Fruit fly (Drosophila melanogaster) whole organism, embryonic: Measurements from ENCODE around the gene CG6937.

Experiments
- Atf6 ChIP-seq: fragments of 200-800 bp; sonication (Bioruptor generic); IDR thresholded peaks from 2 replicates; pipeline ENCODE4 v1.3.6; 2022; ENCODE audit warnings: missing biosample characterization, missing genetic modification characterization
- Bgb ChIP-seq: fragments of 200-800 bp; sonication (Bioruptor generic); IDR thresholded peaks from 2 replicates; pipeline ENCODE4 v1.3.6; 2022; ENCODE audit warnings: missing biosample characterization, missing genetic modification characterization; ENCODE audit not compliant: partially characterized antibody
- C15 ChIP-seq: fragments of 200-800 bp; sonication (Bioruptor generic); IDR thresholded peaks from 3 replicates; pipeline ENCODE4 v1.3.6; 2022; ENCODE audit warnings: missing biosample characterization, missing genetic modification characterization
- CG10209 ChIP-seq: fragments of 200-800 bp; sonication (Bioruptor generic); optimal IDR thresholded peaks from 3 replicates; lab custom pipeline; 2017; ENCODE audit warnings: missing biosample characterization, mild to moderate bottlenecking, missing genetic modification characterization, missing genetic modification reagents
- CG11456 ChIP-seq: fragments of 200-800 bp; sonication (Bioruptor generic); IDR thresholded peaks from 3 replicates; pipeline ENCODE4 v1.3.6; 2022; ENCODE audit warnings: missing biosample characterization, missing genetic modification characterization
- CG11504 ChIP-seq: fragments of 200-800 bp; sonication (Bioruptor generic); optimal IDR thresholded peaks from 3 replicates; lab custom pipeline; 2019; ENCODE audit warnings: missing biosample characterization, mild to moderate bottlenecking, missing genetic modification characterization, moderate library complexity
- CG12942 ChIP-seq: fragments of 200-800 bp; sonication (Bioruptor generic); optimal IDR thresholded peaks from 3 replicates; lab custom pipeline; 2016; ENCODE audit warnings: missing biosample characterization, missing genetic modification characterization
- CG13287 ChIP-seq: fragments of 200-800 bp; sonication (Bioruptor generic); IDR thresholded peaks from 2 replicates; pipeline ENCODE4 v1.3.6; 2022; ENCODE audit warnings: missing biosample characterization, missing genetic modification characterization; ENCODE audit not compliant: partially characterized antibody
- CG14014 ChIP-seq: fragments of 200-800 bp; sonication (Bioruptor generic); IDR thresholded peaks from 2 replicates; pipeline ENCODE4 v1.3.6; 2022; ENCODE audit warnings: missing biosample characterization, missing genetic modification characterization
- CG15011 ChIP-seq: fragments of 200-800 bp; sonication (Bioruptor generic); optimal IDR thresholded peaks from 3 replicates; lab custom pipeline; 2018; ENCODE audit warnings: missing biosample characterization, mild to moderate bottlenecking, missing genetic modification characterization
- CG17385 ChIP-seq: fragments of 200-800 bp; sonication (Bioruptor generic); optimal IDR thresholded peaks from 3 replicates; lab custom pipeline; 2018; ENCODE audit warnings: missing biosample characterization, mild to moderate bottlenecking, missing genetic modification characterization
- CG17568 ChIP-seq: fragments of 200-800 bp; sonication (Bioruptor generic); optimal IDR thresholded peaks from 2 replicates; lab custom pipeline; 2018; ENCODE audit warnings: missing biosample characterization, mild to moderate bottlenecking, missing genetic modification characterization, moderate library complexity
- CG1832 ChIP-seq: fragments of 200-800 bp; sonication (Bioruptor generic); optimal IDR thresholded peaks from 2 replicates; lab custom pipeline; 2017; ENCODE audit warnings: missing biosample characterization, mild to moderate bottlenecking, missing genetic modification characterization, inconsistent platforms
- CG2678 ChIP-seq: fragments of 200-800 bp; sonication (Bioruptor generic); optimal IDR thresholded peaks from 3 replicates; lab custom pipeline; 2019; ENCODE audit warnings: missing biosample characterization, mild to moderate bottlenecking, missing genetic modification characterization, moderate library complexity
- CG4854 ChIP-seq: fragments of 200-800 bp; sonication (Bioruptor generic); optimal IDR thresholded peaks from 2 replicates; lab custom pipeline; 2016; ENCODE audit warnings: missing biosample characterization, missing genetic modification characterization, inconsistent platforms
- CG6791 ChIP-seq: fragments of 200-800 bp; sonication (Bioruptor generic); IDR thresholded peaks from 3 replicates; pipeline ENCODE4 v1.3.6; 2022; ENCODE audit warnings: missing biosample characterization, missing genetic modification characterization; ENCODE audit not compliant: partially characterized antibody
- CG6813 ChIP-seq: fragments of 200-800 bp; sonication (Bioruptor generic); optimal IDR thresholded peaks from 2 replicates; lab custom pipeline; 2017; ENCODE audit warnings: missing biosample characterization, missing genetic modification characterization, mild to moderate bottlenecking, moderate library complexity, missing genetic modification reagents
- CG7372 ChIP-seq: fragments of 200-800 bp; sonication (Bioruptor generic); IDR thresholded peaks from 2 replicates; pipeline ENCODE4 v1.3.6; 2022; ENCODE audit warnings: missing biosample characterization, missing genetic modification characterization
- CG8765 ChIP-seq: fragments of 200-800 bp; sonication (Bioruptor generic); IDR thresholded peaks from 2 replicates; pipeline ENCODE4 v1.3.6; 2022; ENCODE audit warnings: missing biosample characterization, missing genetic modification characterization
- CG8944 ChIP-seq: fragments of 200-800 bp; sonication (Bioruptor generic); optimal IDR thresholded peaks from 3 replicates; lab custom pipeline; 2016; ENCODE audit warnings: missing biosample characterization, missing genetic modification characterization
- CkIIα-i1 ChIP-seq: fragments of 200-800 bp; sonication (Bioruptor generic); IDR thresholded peaks from 2 replicates; pipeline ENCODE4 v1.3.6; 2022; ENCODE audit warnings: missing biosample characterization, missing genetic modification characterization
- Dip3 ChIP-seq: fragments of 200-800 bp; sonication (Bioruptor generic); optimal IDR thresholded peaks from 3 replicates; lab custom pipeline; 2016; ENCODE audit warnings: missing biosample characterization, missing genetic modification characterization
- Fer3 ChIP-seq: fragments of 200-800 bp; sonication (Bioruptor generic); optimal IDR thresholded peaks from 2 replicates; lab custom pipeline; 2018; ENCODE audit warnings: missing biosample characterization, mild to moderate bottlenecking, missing genetic modification characterization, moderate library complexity
- MESR4 ChIP-seq: fragments of 200-800 bp; sonication (Bioruptor generic); optimal IDR thresholded peaks from 2 replicates; lab custom pipeline; 2018; ENCODE audit warnings: missing biosample characterization, mild to moderate bottlenecking, missing genetic modification characterization, moderate library complexity
- NC2β ChIP-seq: fragments of 200-800 bp; sonication (Bioruptor generic); optimal IDR thresholded peaks from 2 replicates; lab custom pipeline; 2016; ENCODE audit warnings: missing biosample characterization, missing genetic modification characterization
- Opbp ChIP-seq: fragments of 200-800 bp; sonication (Bioruptor generic); IDR thresholded peaks from 3 replicates; pipeline ENCODE4 v1.3.6; 2022; ENCODE audit warnings: missing biosample characterization, missing genetic modification characterization; ENCODE audit not compliant: partially characterized antibody
- Six4 ChIP-seq: fragments of 200-800 bp; sonication (Bioruptor generic); optimal IDR thresholded peaks from 2 replicates; lab custom pipeline; 2016; ENCODE audit warnings: missing biosample characterization, missing genetic modification characterization
- Usf ChIP-seq: fragments of 200-800 bp; sonication (Bioruptor generic); optimal IDR thresholded peaks from 2 replicates; lab custom pipeline; 2017; ENCODE audit warnings: missing genotype, missing biosample characterization, missing genetic modification characterization
- ac ChIP-seq: fragments of 200-800 bp; sonication (Bioruptor generic); optimal IDR thresholded peaks from 3 replicates; lab custom pipeline; 2017; ENCODE audit warnings: missing biosample characterization, mild to moderate bottlenecking, missing genetic modification characterization
- al ChIP-seq: fragments of 200-800 bp; sonication (Bioruptor generic); IDR thresholded peaks from 2 replicates; pipeline ENCODE4 v1.3.6; 2022; ENCODE audit warnings: missing biosample characterization, missing genetic modification characterization
- ara ChIP-seq: fragments of 200-800 bp; sonication (Bioruptor generic); IDR thresholded peaks from 2 replicates; pipeline ENCODE4 v1.3.6; 2022; ENCODE audit warnings: missing biosample characterization, missing genetic modification characterization
- ash1 ChIP-seq: fragments of 200-800 bp; sonication (Bioruptor generic); optimal IDR thresholded peaks from 2 replicates; lab custom pipeline; 2018; ENCODE audit warnings: missing biosample characterization, mild to moderate bottlenecking, missing genetic modification characterization
- ato ChIP-seq: fragments of 200-800 bp; sonication (Bioruptor generic); IDR thresholded peaks from 2 replicates; pipeline ENCODE4 v1.3.6; 2022; ENCODE audit warnings: missing biosample characterization, missing genetic modification characterization; ENCODE audit not compliant: partially characterized antibody
- btn ChIP-seq: fragments of 200-800 bp; sonication (Bioruptor generic); optimal IDR thresholded peaks from 2 replicates; lab custom pipeline; 2016; ENCODE audit warnings: missing biosample characterization, missing genetic modification characterization
- crol ChIP-seq: fragments of 200-800 bp; sonication (Bioruptor generic); IDR thresholded peaks from 2 replicates; pipeline ENCODE4 v1.3.6; 2022; ENCODE audit warnings: missing biosample characterization, missing genetic modification characterization
- dysf ChIP-seq: fragments of 200-800 bp; sonication (Bioruptor generic); IDR thresholded peaks from 3 replicates; pipeline ENCODE4 v1.3.6; 2022; ENCODE audit warnings: missing biosample characterization, missing genetic modification characterization
- exex ChIP-seq: fragments of 200-800 bp; sonication (Bioruptor generic); optimal IDR thresholded peaks from 4 replicates; lab custom pipeline; 2018; ENCODE audit warnings: missing biosample characterization, mild to moderate bottlenecking, missing genetic modification characterization, moderate library complexity
- fd102C ChIP-seq: fragments of 200-800 bp; sonication (Bioruptor generic); optimal IDR thresholded peaks from 2 replicates; lab custom pipeline; 2018; ENCODE audit warnings: missing biosample characterization, mild to moderate bottlenecking, missing genetic modification characterization, moderate library complexity
- gcm2 ChIP-seq: fragments of 200-800 bp; sonication (Bioruptor generic); optimal IDR thresholded peaks from 2 replicates; lab custom pipeline; 2016; ENCODE audit warnings: missing biosample characterization, missing genetic modification characterization
- h ChIP-seq: fragments of >200 bp; optimal IDR thresholded peaks from 2 replicates; lab custom pipeline; 2017
- hth ChIP-seq: fragments of >200 bp; optimal IDR thresholded peaks from 2 replicates; lab custom pipeline; 2017; ENCODE audit warnings: inconsistent platforms
- kah ChIP-seq: fragments of 200-800 bp; sonication (Bioruptor generic); optimal IDR thresholded peaks from 2 replicates; lab custom pipeline; 2018; ENCODE audit warnings: missing biosample characterization, mild to moderate bottlenecking, missing genetic modification characterization
- kay ChIP-seq: fragments of 200-800 bp; sonication (Bioruptor generic); optimal IDR thresholded peaks from 2 replicates; lab custom pipeline; 2016; ENCODE audit warnings: missing biosample characterization, missing genetic modification characterization
- knrl ChIP-seq: fragments of 200-800 bp; sonication (Bioruptor generic); IDR thresholded peaks from 3 replicates; pipeline ENCODE4 v1.3.6; 2022; ENCODE audit warnings: missing biosample characterization, missing genetic modification characterization; ENCODE audit not compliant: partially characterized antibody
- phol ChIP-seq: fragments of 200-800 bp; sonication (Bioruptor generic); optimal IDR thresholded peaks from 3 replicates; lab custom pipeline; 2018; ENCODE audit warnings: missing biosample characterization, mild to moderate bottlenecking, missing genetic modification characterization, moderate library complexity
- sens-2 ChIP-seq: fragments of 200-800 bp; sonication (Bioruptor generic); IDR thresholded peaks from 2 replicates; pipeline ENCODE4 v1.3.6; 2022; ENCODE audit warnings: missing biosample characterization, missing genetic modification characterization
- sob ChIP-seq: fragments of 200-800 bp; sonication (Bioruptor generic); IDR thresholded peaks from 2 replicates; pipeline ENCODE4 v1.3.6; 2022; ENCODE audit warnings: missing biosample characterization, missing genetic modification characterization
- trh ChIP-seq: fragments of 200-800 bp; sonication (Bioruptor generic); optimal IDR thresholded peaks from 2 replicates; lab custom pipeline; 2016; ENCODE audit warnings: missing biosample characterization, missing genetic modification characterization
- ttk ChIP-seq: fragments of 200-800 bp; sonication (Bioruptor generic); IDR thresholded peaks from 2 replicates; pipeline ENCODE4 v2.1.2; 2022; ENCODE audit warnings: missing biosample characterization, missing genetic modification characterization
- wor ChIP-seq: fragments of 200-800 bp; sonication (Bioruptor generic); IDR thresholded peaks from 2 replicates; pipeline ENCODE4 v1.3.6; 2022; ENCODE audit warnings: missing biosample characterization, missing genetic modification characterization
- zf30C ChIP-seq: fragments of 200-800 bp; sonication (Bioruptor generic); optimal IDR thresholded peaks from 3 replicates; lab custom pipeline; 2018; ENCODE audit warnings: missing biosample characterization, mild to moderate bottlenecking, missing genetic modification characterization

Gene CG6937

dm6 chr3R:22624737-22625136 is 40.2 kb downstream of the CG6937 start (continued):
- TF ChIP-seq CG6813 (GFP tag; lab: Kevin White, UChicago) (peak; percentile 40), exex (tag; lab: Kevin White, UChicago) (no peak), CG15011 (GFP tag; lab: Kevin White, UChicago) (no peak), Bgb (GFP tag; lab: Robert Waterston, UW) (no peak), MESR4 (GFP tag; lab: Kevin White, UChicago) (no peak), CG17385 (GFP tag; lab: Kevin White, UChicago) (peak; percentile 56), hth (lab: Kevin White, UChicago) (no peak), NC2β (GFP tag; lab: Kevin White, UChicago) (peak; percentile 30), CG1832 (GFP tag; lab: Kevin White, UChicago) (no peak), CG11456 (GFP tag; lab: Robert Waterston, UW) (peak; percentile 69; the same call in 1 of the 3 replicates), trh (GFP tag; lab: Kevin White, UChicago) (peak; percentile 8), ato (GFP tag; lab: Robert Waterston, UW) (no peak), crol (GFP tag; lab: Robert Waterston, UW) (no peak), sob (peak; percentile 44; the same call in 1 of the 2 replicates), CG10209 (GFP tag; lab: Kevin White, UChicago) (peak; percentile 42), dysf (peak; percentile 71), CG2678 (tag; lab: Kevin White, UChicago) (no peak), ttk (GFP tag; lab: Robert Waterston, UW) (peak; percentile 71), C15 (0 out of 3 replicates have a peak, but pooled peaks have one; percentile 36), h (no peak), Six4 (GFP tag; lab: Kevin White, UChicago) (peak; percentile 58), knrl (no peak), ac (GFP tag; lab: Kevin White, UChicago) (no peak), CG13287 (GFP tag; lab: Robert Waterston, UW) (no peak), CG8765 (GFP tag; lab: Robert Waterston, UW) (no peak), CG14014 (peak; percentile 74), fd102C (GFP tag; lab: Kevin White, UChicago) (no peak), CG6791 (GFP tag; lab: Robert Waterston, UW) (no peak), sens-2 (GFP tag; lab: Robert Waterston, UW) (peak; percentile 75), CG7372 (0 out of 2 replicates have a peak, but pooled peaks have one; percentile 36), al (GFP tag; lab: Robert Waterston, UW) (no peak), CG12942 (GFP tag; lab: Kevin White, UChicago) (no peak), ash1 (GFP tag; lab: Kevin White, UChicago) (no peak), Dip3 (GFP tag; lab: Kevin White, UChicago) (peak; percentile 3), Opbp (GFP tag; lab: Robert Waterston, UW) (no peak), Fer3 (peak; percentile 50), CG4854 (peak; percentile 16), kay (no peak), zf30C (GFP tag; lab: Kevin White, UChicago) (peak; percentile 7), Usf (GFP tag; lab: Kevin White, UChicago) (no peak), Atf6 (GFP tag; lab: Robert Waterston, UW) (peak; percentile 60; the same call in 1 of the 2 replicates), wor (GFP tag; lab: Robert Waterston, UW) (peak; percentile 49; the same call in 1 of the 2 replicates), CG8944 (GFP tag; lab: Kevin White, UChicago) (no peak), phol (tag; lab: Kevin White, UChicago) (peak; percentile 62), CkIIα-i1 (no peak), btn (GFP tag; lab: Kevin White, UChicago) (peak; percentile 39), CG11504 (tag; lab: Kevin White, UChicago) (no peak), kah (GFP tag; lab: Kevin White, UChicago) (peak; percentile 17), ara (GFP tag; lab: Robert Waterston, UW) (peak; percentile 76), gcm2 (GFP tag; lab: Kevin White, UChicago) (no peak), CG17568 (GFP tag; lab: Kevin White, UChicago) (no peak)
